Fruit fly (Drosophila melanogaster): ENCODE results near the gene Gr10b.

Gene Gr10b

DNA sequence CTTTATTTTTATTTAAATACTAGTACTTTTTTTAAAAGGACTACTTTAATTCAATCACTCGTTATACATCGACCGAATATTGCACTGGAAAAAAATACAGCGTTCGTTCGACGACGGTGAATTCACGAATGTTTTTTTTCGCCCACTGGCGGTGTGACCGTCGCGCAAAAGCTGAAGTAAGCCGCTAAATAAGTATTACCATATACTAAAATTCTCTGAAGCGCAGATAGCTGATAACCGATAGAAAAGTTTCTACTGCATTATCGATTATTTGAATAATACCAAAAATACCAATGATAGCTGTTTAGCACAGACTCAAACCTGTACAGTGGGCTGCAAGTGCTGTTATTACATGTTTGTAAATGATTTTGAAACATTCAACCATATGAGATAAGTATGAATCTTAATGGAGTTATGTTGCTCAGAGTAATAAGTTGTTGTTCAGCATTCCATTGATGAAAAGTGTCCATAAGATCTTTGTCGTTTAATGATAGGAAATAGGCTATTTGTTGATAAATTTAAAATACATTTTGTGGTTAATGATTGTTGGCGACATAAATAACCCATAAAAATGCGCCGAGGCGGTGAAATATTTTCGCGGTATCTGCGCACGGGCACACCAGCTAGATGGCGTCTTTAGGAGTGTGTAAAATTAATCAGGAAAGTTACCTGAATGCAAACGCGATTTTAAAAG, 41.3 kb upstream of the Gr10b start, which contains the start of the genes Evi5 and HP5 (continued):
- TF ChIP-seq gro (GFP tag; optimal IDR thresholded peaks at IDR 0.05), result peak; percentile 67
- no peak for TF ChIP-seq cwo (GFP tag; optimal IDR thresholded peaks at IDR 0.05)
- TF ChIP-seq crp (GFP tag; optimal IDR thresholded peaks at IDR 0.05), result no peak
- TF ChIP-seq Dad (GFP tag; optimal IDR thresholded peaks at IDR 0.05), result no peak
- peak; percentile 94 for TF ChIP-seq Med (GFP tag)
- TF ChIP-seq MTF-1 (GFP tag; optimal IDR thresholded peaks at IDR 0.05; ENCODE audit: borderline replicate concordance), result no peak
- no peak for TF ChIP-seq Bteb2 (GFP tag; optimal IDR thresholded peaks at IDR 0.05)
- TF ChIP-seq CG17328 (GFP tag; IDR thresholded peaks at IDR 0.05), result peak; percentile 41; the same call in 1 of the 2 replicates
- TF ChIP-seq B-H2 (GFP tag; optimal IDR thresholded peaks at IDR 0.05), result no peak
- no peak for TF ChIP-seq CG7745 (tag; optimal IDR thresholded peaks at IDR 0.05)
- no peak for TF ChIP-seq Fer2 (tag; optimal IDR thresholded peaks at IDR 0.05)
- TF ChIP-seq CG11504 (tag; optimal IDR thresholded peaks at IDR 0.05), result peak; percentile 63
- TF ChIP-seq CG13775 (GFP tag; optimal IDR thresholded peaks at IDR 0.05), result peak; percentile 25
- no peak for TF ChIP-seq Nf-YB (GFP tag; optimal IDR thresholded peaks at IDR 0.05)
- no peak for TF ChIP-seq ara (GFP tag; IDR thresholded peaks at IDR 0.05)
- no peak for TF ChIP-seq CG7556 (GFP tag; optimal IDR thresholded peaks at IDR 0.05)
- peak; percentile 46 for TF ChIP-seq Camta (GFP tag; optimal IDR thresholded peaks at IDR 0.05)
- no peak for TF ChIP-seq tup (GFP tag; optimal IDR thresholded peaks at IDR 0.05)
- TF ChIP-seq corto (GFP tag; optimal IDR thresholded peaks at IDR 0.05), result no peak
- peak; percentile 29; the same call in 1 of the 3 replicates for TF ChIP-seq vnd (GFP tag; IDR thresholded peaks at IDR 0.05; ENCODE audit: partially characterized antibody)
- no peak for TF ChIP-seq gsb-n (tag; optimal IDR thresholded peaks at IDR 0.05)
- no peak for TF ChIP-seq CG3726 (GFP tag; IDR thresholded peaks at IDR 0.05)
- no peak for TF ChIP-seq salm (tag; optimal IDR thresholded peaks at IDR 0.05)
- peak; percentile 64; the same call in 1 of the 2 replicates for TF ChIP-seq CG6272 (GFP tag; IDR thresholded peaks at IDR 0.05)
- TF ChIP-seq unpg (GFP tag; optimal IDR thresholded peaks at IDR 0.05), result peak; percentile 6
- TF ChIP-seq Tbp (GFP tag; optimal IDR thresholded peaks at IDR 0.05), result no peak
- no peak for TF ChIP-seq insv (GFP tag; optimal IDR thresholded peaks at IDR 0.05)
- TF ChIP-seq HHEX (GFP tag; optimal IDR thresholded peaks at IDR 0.05), result no peak
- TF ChIP-seq CG11560 (tag; IDR thresholded peaks at IDR 0.05), result peak; percentile 63; the same call in 2 of the 3 replicates
- no peak for TF ChIP-seq CG15011 (GFP tag; optimal IDR thresholded peaks at IDR 0.05)
- no peak for TF ChIP-seq CG18764 (GFP tag; optimal IDR thresholded peaks at IDR 0.05)
- TF ChIP-seq CG10274 (GFP tag; optimal IDR thresholded peaks at IDR 0.05), result no peak
- TF ChIP-seq pum (GFP tag; optimal IDR thresholded peaks at IDR 0.05), result peak; percentile 48
- TF ChIP-seq sqz (GFP tag; optimal IDR thresholded peaks at IDR 0.05), result peak; percentile 70
- peak; percentile 84 for TF ChIP-seq mam (GFP tag; optimal IDR thresholded peaks at IDR 0.05)
- TF ChIP-seq CG4282 (GFP tag; optimal IDR thresholded peaks at IDR 0.05), result peak; percentile 60
- no peak for TF ChIP-seq Hr39 (optimal IDR thresholded peaks at IDR 0.05)
- TF ChIP-seq cato (GFP tag; optimal IDR thresholded peaks at IDR 0.05; ENCODE audit: borderline replicate concordance), result no peak
- no peak for TF ChIP-seq Hand (GFP tag; optimal IDR thresholded peaks at IDR 0.05)
- peak in 1 of 2 experiments; percentile 54 for TF ChIP-seq tll (GFP tag; optimal IDR thresholded peaks at IDR 0.05)
- TF ChIP-seq CG7928 (GFP tag; optimal IDR thresholded peaks at IDR 0.05), result peak; percentile 21
- TF ChIP-seq usp (GFP tag; optimal IDR thresholded peaks at IDR 0.05), result no peak
- no peak for TF ChIP-seq z (GFP tag; IDR thresholded peaks at IDR 0.05)
- peak; percentile 87 for TF ChIP-seq row (GFP tag; IDR thresholded peaks at IDR 0.05)
- no peak for TF ChIP-seq scrt (GFP tag; optimal IDR thresholded peaks at IDR 0.05)
- no peak for TF ChIP-seq p53 (GFP tag; optimal IDR thresholded peaks at IDR 0.05)
- TF ChIP-seq NC2α (GFP tag; optimal IDR thresholded peaks at IDR 0.05), result no peak
- peak; percentile 59 for TF ChIP-seq CG15601 (tag; optimal IDR thresholded peaks at IDR 0.05)
- peak; percentile 9 for TF ChIP-seq CG8089 (GFP tag; optimal IDR thresholded peaks at IDR 0.05)
